Fruit fly (Drosophila melanogaster): ENCODE measurements around the gene CG46281.

DNA sequence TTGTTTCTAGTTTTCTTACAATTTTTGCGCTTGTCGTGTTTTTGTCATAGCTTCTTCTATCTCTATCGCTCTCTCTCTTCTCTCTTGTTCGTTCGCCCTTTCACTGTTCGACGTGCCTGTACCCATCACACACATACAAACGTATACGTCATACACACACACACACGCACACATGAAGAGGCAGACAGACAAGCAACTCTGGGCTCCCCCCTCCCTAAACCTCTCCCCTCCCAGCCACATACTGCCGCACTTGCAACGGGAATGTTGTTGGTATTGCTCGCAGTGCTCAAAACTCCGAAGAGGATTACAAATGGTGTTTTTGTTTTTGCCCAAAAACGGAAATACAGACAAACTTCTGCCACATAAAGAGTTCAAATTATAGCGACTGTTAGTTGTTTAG, 17.1 kb downstream of the CG46281 start:
- no peak for TF ChIP-seq sug (tag; optimal IDR thresholded peaks at IDR 0.05)
- TF ChIP-seq Dip2 (GFP tag; IDR thresholded peaks at IDR 0.05) = no peak
- no peak for TF ChIP-seq CG2199 (GFP tag; IDR thresholded peaks at IDR 0.05)
- no peak for TF ChIP-seq NfI (GFP tag; optimal IDR thresholded peaks at IDR 0.05)
- TF ChIP-seq cad (GFP tag; optimal IDR thresholded peaks at IDR 0.05) = no peak
- no peak for TF ChIP-seq CG11456 (GFP tag; IDR thresholded peaks at IDR 0.05)
- no peak for TF ChIP-seq CG7839 (tag; optimal IDR thresholded peaks at IDR 0.05)
- TF ChIP-seq prd (optimal IDR thresholded peaks at IDR 0.05) = no peak
- TF ChIP-seq prd (GFP tag; IDR thresholded peaks at IDR 0.05) = no peak
- no peak for TF ChIP-seq CG33557 (GFP tag; optimal IDR thresholded peaks at IDR 0.05)
- TF ChIP-seq ase (GFP tag; IDR thresholded peaks at IDR 0.05) = no peak
- TF ChIP-seq CG17829 (tag; optimal IDR thresholded peaks at IDR 0.05) = no peak
- TF ChIP-seq pan (optimal IDR thresholded peaks at IDR 0.05) = no peak
- no peak for TF ChIP-seq pan (GFP tag; optimal IDR thresholded peaks at IDR 0.05 in 1 of 2, IDR thresholded peaks at IDR 0.05 in 1 of 2)
- no peak for TF ChIP-seq CG10959 (GFP tag; IDR thresholded peaks at IDR 0.05)

All from whole organism, embryonic.